Worm (Caenorhabditis elegans) whole organism, young adult: ENCODE data around the gene twk-11.

Source experiments
- B0019.2 ChIP-seq: fragments of 200-800 bp; sonication (Bioruptor generic); conservative IDR thresholded peaks from 2 replicates; pipeline ENCODE4 v1.3.6; 2022; ENCODE audit warnings: missing genetic modification reagents, missing genetic modification characterization, missing compliant biosample characterization
- B0261.1 ChIP-seq: sonication (generic microtip); optimal IDR thresholded peaks from 2 replicates; lab custom pipeline; 2016; ENCODE audit warnings: mild to moderate bottlenecking, missing genetic modification characterization, moderate library complexity, missing compliant biosample characterization
- D2030.7 ChIP-seq: fragments of 200-800 bp; sonication (Bioruptor generic); IDR thresholded peaks from 2 replicates; pipeline ENCODE4 v1.3.6; 2022; ENCODE audit warnings: missing genetic modification reagents, missing genetic modification characterization, missing compliant biosample characterization
- F10E7.11 ChIP-seq: sonication (generic microtip); optimal IDR thresholded peaks from 2 replicates; lab custom pipeline; 2017; ENCODE audit warnings: mild to moderate bottlenecking, missing genetic modification characterization, moderate library complexity, missing compliant biosample characterization
- F37B4.10 ChIP-seq: fragments of 200-800 bp; sonication (Bioruptor generic); IDR thresholded peaks from 2 replicates; pipeline ENCODE4 v1.3.6; 2022; ENCODE audit warnings: missing genetic modification characterization, missing compliant biosample characterization
- F49E8.2 ChIP-seq: sonication (generic microtip); optimal IDR thresholded peaks from 3 replicates; lab custom pipeline; 2017; ENCODE audit warnings: missing genetic modification characterization, mild to moderate bottlenecking, missing compliant biosample characterization, antibody characterized with exemption, moderate library complexity; ENCODE audit not compliant: insufficient read depth
- F57A8.1 ChIP-seq: fragments of 200-800 bp; sonication (Bioruptor generic); optimal IDR thresholded peaks from 2 replicates; lab custom pipeline; 2018; ENCODE audit warnings: mild to moderate bottlenecking, missing genetic modification characterization, moderate library complexity, missing compliant biosample characterization
- Y53F4B.3 ChIP-seq: fragments of 200-800 bp; sonication (Bioruptor generic); IDR thresholded peaks from 2 replicates; pipeline ENCODE4 v1.3.6; 2022; ENCODE audit warnings: missing genetic modification reagents, missing genetic modification characterization, missing compliant biosample characterization
- Y79H2A.3 ChIP-seq: fragments of 200-800 bp; sonication (Bioruptor generic); conservative IDR thresholded peaks from 2 replicates; pipeline ENCODE4 v1.3.6; 2022; ENCODE audit warnings: missing genetic modification reagents, missing genetic modification characterization, missing compliant biosample characterization
- ZK185.1 ChIP-seq: sonication (generic microtip); optimal IDR thresholded peaks from 2 replicates; lab custom pipeline; 2016; ENCODE audit warnings: mild to moderate bottlenecking, missing genetic modification characterization, missing compliant biosample characterization; ENCODE audit not compliant: poor library complexity, severe bottlenecking
- aptf-3 ChIP-seq: fragments of 200-800 bp; sonication (Bioruptor generic); IDR thresholded peaks from 2 replicates; pipeline ENCODE4 v1.3.6; 2022; ENCODE audit warnings: missing genetic modification characterization, missing compliant biosample characterization
- atf-7 ChIP-seq: sonication (generic microtip); optimal IDR thresholded peaks from 2 replicates; lab custom pipeline; 2017; ENCODE audit warnings: mild to moderate bottlenecking, missing genetic modification characterization, missing compliant biosample characterization
- athp-1 ChIP-seq: sonication (generic microtip); optimal IDR thresholded peaks from 2 replicates; lab custom pipeline; 2017; ENCODE audit warnings: mild to moderate bottlenecking, missing genetic modification characterization, missing compliant biosample characterization
- attf-3 ChIP-seq: fragments of 200-800 bp; sonication (Bioruptor generic); conservative IDR thresholded peaks from 2 replicates; pipeline ENCODE4 v1.3.6; 2022; ENCODE audit warnings: missing genetic modification reagents, missing genetic modification characterization, missing compliant biosample characterization
- bed-2 ChIP-seq: fragments of 200-800 bp; sonication (Bioruptor generic); IDR thresholded peaks from 2 replicates; pipeline ENCODE4 v1.3.6; 2022; ENCODE audit warnings: missing genetic modification reagents, missing genetic modification characterization, missing compliant biosample characterization
- ccch-3 ChIP-seq: fragments of 200-800 bp; sonication (Bioruptor generic); optimal IDR thresholded peaks from 2 replicates; lab custom pipeline; 2018; ENCODE audit warnings: mild to moderate bottlenecking, missing genetic modification characterization, missing compliant biosample characterization
- cebp-1 ChIP-seq, 2 experiments: fragments of 200-800 bp in 1 of 2; sonication (Bioruptor generic) in 1 of 2; sonication (generic microtip) in 1 of 2; IDR thresholded peaks in 1 of 2; optimal IDR thresholded peaks in 1 of 2; 2 replicates each; pipeline versions ENCODE4 v1.3.6 to Lab custom; 2017 to 2022; ENCODE audit warnings: missing compliant biosample characterization in 2 of 2, missing genetic modification characterization in 2 of 2, mild to moderate bottlenecking in 1 of 2, missing genetic modification reagents in 1 of 2, moderate library complexity in 1 of 2
- cebp-2 ChIP-seq: fragments of 200-800 bp; sonication (Bioruptor generic); IDR thresholded peaks from 2 replicates; pipeline ENCODE4 v1.3.6; 2022; ENCODE audit warnings: missing genetic modification characterization, missing compliant biosample characterization
- ceh-100 ChIP-seq: fragments of 200-800 bp; sonication (Bioruptor generic); IDR thresholded peaks from 2 replicates; pipeline ENCODE4 v1.3.6; 2022; ENCODE audit warnings: missing genetic modification reagents, missing genetic modification characterization, missing compliant biosample characterization
- ceh-40 ChIP-seq: fragments of 200-800 bp; sonication (Bioruptor generic); IDR thresholded peaks from 2 replicates; pipeline ENCODE4 v1.3.6; 2022; ENCODE audit warnings: missing genetic modification characterization, missing compliant biosample characterization
- ceh-79 ChIP-seq: sonication (generic microtip); optimal IDR thresholded peaks from 2 replicates; lab custom pipeline; 2017; ENCODE audit warnings: mild to moderate bottlenecking, missing genetic modification characterization, missing compliant biosample characterization
- die-1 ChIP-seq: sonication (generic microtip); optimal IDR thresholded peaks from 2 replicates; lab custom pipeline; 2016; ENCODE audit warnings: missing genotype, mild to moderate bottlenecking, missing genetic modification characterization, missing compliant biosample characterization
- dpff-1 ChIP-seq: sonication (generic microtip); optimal IDR thresholded peaks from 2 replicates; lab custom pipeline; 2017; ENCODE audit warnings: mild to moderate bottlenecking, missing genetic modification characterization, missing compliant biosample characterization
- egl-44 ChIP-seq: fragments of 200-800 bp; sonication (Bioruptor generic); IDR thresholded peaks from 2 replicates; pipeline ENCODE4 v1.3.6; 2022; ENCODE audit warnings: missing genetic modification reagents, missing genetic modification characterization, missing compliant biosample characterization
- ets-4 ChIP-seq: fragments of 200-800 bp; sonication (Bioruptor generic); optimal IDR thresholded peaks from 2 replicates; lab custom pipeline; 2018; ENCODE audit warnings: mild to moderate bottlenecking, missing genetic modification characterization, missing compliant biosample characterization
- gei-17 ChIP-seq: fragments of 200-800 bp; sonication (Bioruptor generic); optimal IDR thresholded peaks from 2 replicates; lab custom pipeline; 2018; ENCODE audit warnings: mild to moderate bottlenecking, missing genetic modification characterization, missing compliant biosample characterization
- hlh-12 ChIP-seq: sonication (generic microtip); optimal IDR thresholded peaks from 2 replicates; lab custom pipeline; 2016; ENCODE audit warnings: missing genetic modification characterization, missing compliant biosample characterization
- hlh-26 ChIP-seq: fragments of 200-800 bp; sonication (Bioruptor generic); conservative IDR thresholded peaks from 2 replicates; pipeline ENCODE4 v1.3.6; 2022; ENCODE audit warnings: missing genetic modification reagents, missing genetic modification characterization, missing compliant biosample characterization
- hrde-1 ChIP-seq: sonication (generic microtip); optimal IDR thresholded peaks from 2 replicates; lab custom pipeline; 2016; ENCODE audit warnings: missing genetic modification characterization, mild to moderate bottlenecking, missing compliant biosample characterization, moderate library complexity, missing genotype, missing genetic modification reagents, borderline replicate concordance
- hsf-1 ChIP-seq: fragments of 200-800 bp; sonication (Bioruptor generic); IDR thresholded peaks from 2 replicates; pipeline ENCODE4 v1.3.6; 2022; ENCODE audit warnings: missing genetic modification reagents, missing genetic modification characterization, missing compliant biosample characterization
- lag-1 ChIP-seq: fragments of 200-800 bp; sonication (Bioruptor generic); IDR thresholded peaks from 2 replicates; pipeline ENCODE4 v1.3.6; 2022; ENCODE audit warnings: missing genetic modification reagents, missing genetic modification characterization, missing compliant biosample characterization
- let-526 ChIP-seq: fragments of 200-800 bp; sonication (Bioruptor generic); IDR thresholded peaks from 2 replicates; pipeline ENCODE4 v1.3.6; 2022; ENCODE audit warnings: missing genetic modification reagents, missing genetic modification characterization, missing compliant biosample characterization
- let-607 ChIP-seq, 2 experiments: fragments of 200-800 bp in 1 of 2; sonication (Bioruptor generic) in 1 of 2; sonication (generic microtip) in 1 of 2; optimal IDR thresholded peaks; 2 replicates each; lab custom pipeline; 2016 to 2018; ENCODE audit warnings: mild to moderate bottlenecking in 2 of 2, missing compliant biosample characterization in 2 of 2, missing genetic modification characterization in 2 of 2, moderate library complexity in 2 of 2, missing genotype in 1 of 2
- lin-40 ChIP-seq: sonication (generic microtip); optimal IDR thresholded peaks from 2 replicates; lab custom pipeline; 2016; ENCODE audit warnings: missing genetic modification characterization, mild to moderate bottlenecking, missing compliant biosample characterization, missing genotype, missing genetic modification reagents
- madf-10 ChIP-seq: sonication (generic microtip); optimal IDR thresholded peaks from 2 replicates; lab custom pipeline; 2016; ENCODE audit warnings: mild to moderate bottlenecking, missing genetic modification characterization, missing compliant biosample characterization
- mes-4 ChIP-seq: sonication (generic microtip); optimal IDR thresholded peaks from 2 replicates; lab custom pipeline; 2016; ENCODE audit warnings: missing genotype, missing genetic modification characterization, missing compliant biosample characterization
- mxl-1 ChIP-seq: sonication (generic microtip); optimal IDR thresholded peaks from 2 replicates; lab custom pipeline; 2016; ENCODE audit warnings: missing genetic modification characterization, missing compliant biosample characterization
- nhr-27 ChIP-seq: fragments of 200-800 bp; sonication (Bioruptor generic); optimal IDR thresholded peaks from 2 replicates; lab custom pipeline; 2018; ENCODE audit warnings: mild to moderate bottlenecking, missing genetic modification characterization, moderate library complexity, missing compliant biosample characterization
- nhr-80 ChIP-seq: sonication (generic microtip); optimal IDR thresholded peaks from 2 replicates; lab custom pipeline; 2016; ENCODE audit warnings: missing genetic modification characterization, missing compliant biosample characterization
- nhr-90 ChIP-seq: sonication (generic microtip); optimal IDR thresholded peaks from 2 replicates; lab custom pipeline; 2016; ENCODE audit warnings: missing genotype, mild to moderate bottlenecking, missing genetic modification characterization, missing compliant biosample characterization
- pha-4 ChIP-seq: fragments of 150-350 bp; sonication (generic microtip); optimal IDR thresholded peaks from 2 replicates; lab custom pipeline; 2014; ENCODE audit warnings: missing biosample characterization, missing genetic modification reagents, missing genetic modification characterization
- rcor-1 ChIP-seq: fragments of 200-800 bp; sonication (Bioruptor generic); IDR thresholded peaks from 2 replicates; pipeline ENCODE4 v1.3.6; 2022; ENCODE audit warnings: missing genetic modification reagents, missing genetic modification characterization, missing compliant biosample characterization
- rec-8 ChIP-seq, 2 experiments: sonication (generic microtip); optimal IDR thresholded peaks; 2 replicates each; lab custom pipeline; 2016; ENCODE audit warnings: mild to moderate bottlenecking in 2 of 2, missing genetic modification characterization in 2 of 2, missing genetic modification reagents in 2 of 2, missing genotype in 2 of 2, missing biosample characterization in 1 of 2, missing compliant biosample characterization in 1 of 2, moderate library complexity in 1 of 2
- sptf-2 ChIP-seq: fragments of 200-800 bp; sonication (Bioruptor generic); optimal IDR thresholded peaks from 2 replicates; lab custom pipeline; 2018; ENCODE audit warnings: mild to moderate bottlenecking, missing genetic modification characterization, missing compliant biosample characterization
- zfh-2 ChIP-seq: fragments of 200-800 bp; sonication (Bioruptor generic); conservative IDR thresholded peaks from 2 replicates; pipeline ENCODE4 v1.3.6; 2022; ENCODE audit warnings: missing genetic modification reagents, missing genetic modification characterization, missing compliant biosample characterization
- zim-3 ChIP-seq: sonication (generic microtip); optimal IDR thresholded peaks from 2 replicates; lab custom pipeline; 2017; ENCODE audit warnings: mild to moderate bottlenecking, missing genetic modification characterization, moderate library complexity, missing compliant biosample characterization
- ztf-22 ChIP-seq: fragments of 200-800 bp; sonication (Bioruptor generic); optimal IDR thresholded peaks from 2 replicates; lab custom pipeline; 2018; ENCODE audit warnings: mild to moderate bottlenecking, missing genetic modification characterization, moderate library complexity, missing compliant biosample characterization

twk-11 gene

DNA sequence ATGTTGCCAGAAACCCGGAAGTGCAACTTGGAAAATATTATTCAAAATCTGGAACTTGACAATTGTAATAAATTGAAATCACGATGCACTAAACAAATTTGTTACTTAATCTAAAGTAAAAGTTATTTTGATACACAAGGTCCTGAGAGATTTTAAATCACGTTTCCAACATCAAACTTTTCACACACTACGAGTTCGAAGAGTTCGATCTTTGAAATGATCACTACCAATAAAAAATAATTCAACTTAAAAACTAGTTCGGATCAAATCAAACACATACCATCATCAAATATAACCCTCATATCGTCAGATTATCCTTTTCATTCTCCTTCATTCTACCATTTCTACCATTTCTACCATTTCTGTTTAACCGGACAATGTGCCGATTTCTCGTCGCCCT lies 30.4 kb downstream of the twk-11 start, which contains the start of gene spig-10:
Gene spig-10 (plus strand): TSS at position 301 of the 400 bp plus-strand sequence.
- TF ChIP-seq ZK185.1 (tag; lab: Kevin White, UChicago): no peak
- TF ChIP-seq ztf-22 (GFP tag; lab: Kevin White, UChicago): no peak
- TF ChIP-seq hrde-1 (tag; lab: Kevin White, UChicago): no peak
- no peak for TF ChIP-seq hlh-26
- TF ChIP-seq pha-4: no peak
- TF ChIP-seq D2030.7 (GFP tag; lab: Robert Waterston, UW): no peak
- TF ChIP-seq ccch-3 (GFP tag; lab: Kevin White, UChicago): no peak
- TF ChIP-seq lag-1 (GFP tag; lab: Robert Waterston, UW): no peak
- TF ChIP-seq nhr-80: no peak
- TF ChIP-seq attf-3 (GFP tag; lab: Robert Waterston, UW): no peak
- no peak for TF ChIP-seq madf-10 (tag; lab: Kevin White, UChicago)
- TF ChIP-seq egl-44 (GFP tag; lab: Robert Waterston, UW): no peak
- TF ChIP-seq rec-8 (tag; optimal IDR thresholded peaks at IDR 0.05; lab: Kevin White, UChicago): no peak
- no peak for TF ChIP-seq sptf-2
- TF ChIP-seq ceh-79 (tag; lab: Kevin White, UChicago): no peak
- TF ChIP-seq bed-2 (GFP tag; lab: Robert Waterston, UW): no peak
- TF ChIP-seq zfh-2 (GFP tag; lab: Robert Waterston, UW): no peak
- TF ChIP-seq mxl-1 (tag; lab: Kevin White, UChicago): no peak
- TF ChIP-seq F37B4.10: no peak
- TF ChIP-seq dpff-1 (tag; lab: Kevin White, UChicago): no peak

ce11 chrV:7003850-7004249 lies 32.5 kb downstream of the twk-11 start, which contains the start of gene srab-4:
TSS of gene srab-4 (plus strand) at chrV:7004150.
- no peak for TF ChIP-seq die-1 (tag; lab: Kevin White, UChicago)
- TF ChIP-seq ceh-40 (GFP tag; lab: Robert Waterston, UW): no peak
- TF ChIP-seq athp-1 (tag; lab: Kevin White, UChicago): no peak
- TF ChIP-seq aptf-3: no peak
- no peak for TF ChIP-seq cebp-2 (GFP tag; lab: Robert Waterston, UW)
- no peak for TF ChIP-seq F49E8.2 (tag; lab: Kevin White, UChicago)
- no peak for TF ChIP-seq let-526 (GFP tag; lab: Robert Waterston, UW)
- TF ChIP-seq let-607 (tag; optimal IDR thresholded peaks at IDR 0.05; lab: Kevin White, UChicago): no peak
- no peak for TF ChIP-seq rcor-1 (GFP tag; lab: Robert Waterston, UW)
- no peak for TF ChIP-seq nhr-27 (tag; lab: Kevin White, UChicago)
- no peak for TF ChIP-seq B0019.2 (GFP tag; lab: Robert Waterston, UW)
- no peak for TF ChIP-seq mes-4
- no peak for TF ChIP-seq F57A8.1 (GFP tag; lab: Kevin White, UChicago)
- no peak for TF ChIP-seq hsf-1

ce11 chrV:7000734-7001133 lies 35.6 kb downstream of the twk-11 start:
- TF ChIP-seq ZK185.1 (tag; lab: Kevin White, UChicago) (no peak), gei-17 (no peak), zim-3 (tag; lab: Kevin White, UChicago) (no peak), ets-4 (GFP tag; lab: Kevin White, UChicago) (no peak), ceh-100 (GFP tag; lab: Robert Waterston, UW) (no peak), hlh-12 (tag; lab: Kevin White, UChicago) (no peak), B0261.1 (tag; lab: Kevin White, UChicago) (no peak), hrde-1 (tag; lab: Kevin White, UChicago) (no peak), Y79H2A.3 (no peak), cebp-1 (GFP tag; IDR thresholded peaks at IDR 0.05; lab: Robert Waterston, UW) (no peak), cebp-1 (tag; optimal IDR thresholded peaks at IDR 0.05; lab: Kevin White, UChicago) (no peak), atf-7 (no peak), athp-1 (tag; lab: Kevin White, UChicago) (no peak), lin-40 (no peak), F10E7.11 (tag; lab: Kevin White, UChicago) (no peak), Y53F4B.3 (no peak), nhr-90 (no peak)
